Worm (Caenorhabditis elegans) whole organism, L3 larva: ENCODE data around the gene nas-29.

Experiments used
- ZK546.5 ChIP-seq: sonication (generic microtip); optimal IDR thresholded peaks from 2 replicates; lab custom pipeline; 2017; ENCODE audit warnings: missing biosample characterization, missing genetic modification characterization
- aly-2 ChIP-seq: fragments of 150-350 bp; optimal IDR thresholded peaks from 2 replicates; lab custom pipeline; 2014; ENCODE audit warnings: missing biosample characterization, missing genetic modification characterization
- ama-1 ChIP-seq: fragments of 150-350 bp; optimal IDR thresholded peaks from 2 replicates; lab custom pipeline; 2018
- ceh-16 ChIP-seq: sonication (generic microtip); optimal IDR thresholded peaks from 2 replicates; lab custom pipeline; 2017; ENCODE audit warnings: missing biosample characterization, missing genetic modification characterization
- ceh-28 ChIP-seq: fragments of 150-350 bp; optimal IDR thresholded peaks from 2 replicates; lab custom pipeline; 2014; ENCODE audit warnings: missing biosample characterization, missing genetic modification reagents, missing genetic modification characterization
- ceh-82 ChIP-seq: fragments of 150-350 bp; optimal IDR thresholded peaks from 2 replicates; lab custom pipeline; 2014; ENCODE audit warnings: missing biosample characterization, missing genetic modification characterization
- daf-12 ChIP-seq: fragments of 150-350 bp; optimal IDR thresholded peaks from 2 replicates; lab custom pipeline; 2014; ENCODE audit warnings: missing biosample characterization, missing genetic modification reagents, missing genetic modification characterization
- egl-27 ChIP-seq: sonication (generic microtip); optimal IDR thresholded peaks from 4 replicates; lab custom pipeline; 2017; ENCODE audit warnings: missing biosample characterization, missing genetic modification reagents, missing genetic modification characterization
- egl-5 ChIP-seq: fragments of 150-350 bp; optimal IDR thresholded peaks from 2 replicates; lab custom pipeline; 2017; ENCODE audit warnings: missing biosample characterization, missing genetic modification reagents, missing genetic modification characterization, inconsistent platforms
- elt-1 ChIP-seq: fragments of 150-350 bp; optimal IDR thresholded peaks from 2 replicates; lab custom pipeline; 2014; ENCODE audit warnings: missing biosample characterization, missing genetic modification characterization
- elt-2 ChIP-seq: sonication (generic microtip); optimal IDR thresholded peaks from 2 replicates; lab custom pipeline; 2016; ENCODE audit warnings: missing genetic modification reagents, mild to moderate bottlenecking, missing genetic modification characterization, missing compliant biosample characterization
- fkh-10 ChIP-seq: sonication (generic microtip); optimal IDR thresholded peaks from 2 replicates; lab custom pipeline; 2017; ENCODE audit warnings: missing biosample characterization, missing genetic modification reagents, missing genetic modification characterization
- fkh-2 ChIP-seq: fragments of 150-350 bp; optimal IDR thresholded peaks from 2 replicates; lab custom pipeline; 2014; ENCODE audit warnings: missing biosample characterization, missing genetic modification reagents, missing genetic modification characterization
- hmg-11 ChIP-seq: sonication (generic microtip); optimal IDR thresholded peaks from 2 replicates; lab custom pipeline; 2016; ENCODE audit warnings: missing genetic modification characterization, missing compliant biosample characterization
- jun-1 ChIP-seq: fragments of 150-350 bp; optimal IDR thresholded peaks from 2 replicates; lab custom pipeline; 2014; ENCODE audit warnings: missing biosample characterization, missing genetic modification reagents, missing genetic modification characterization
- lin-15B ChIP-seq: fragments of 150-350 bp; optimal IDR thresholded peaks from 2 replicates; lab custom pipeline; 2014; ENCODE audit warnings: missing biosample characterization, missing genetic modification characterization
- lin-39 ChIP-seq: fragments of 150-350 bp; optimal IDR thresholded peaks from 2 replicates; lab custom pipeline; 2018; ENCODE audit warnings: missing biosample characterization, missing genetic modification reagents, missing genetic modification characterization
- lsy-12 ChIP-seq: sonication (generic microtip); optimal IDR thresholded peaks from 2 replicates; lab custom pipeline; 2016; ENCODE audit warnings: mild to moderate bottlenecking, missing genetic modification characterization, missing compliant biosample characterization
- mdl-1 ChIP-seq: fragments of 150-350 bp; optimal IDR thresholded peaks from 2 replicates; lab custom pipeline; 2014; ENCODE audit warnings: missing biosample characterization, missing genetic modification characterization
- mml-1 ChIP-seq: fragments of 150-350 bp; sonication (generic microtip); optimal IDR thresholded peaks from 3 replicates; lab custom pipeline; 2014; ENCODE audit warnings: missing biosample characterization, missing genetic modification characterization
- nfya-1 ChIP-seq: sonication (generic microtip); optimal IDR thresholded peaks from 2 replicates; lab custom pipeline; 2017; ENCODE audit warnings: missing genetic modification characterization, mild to moderate bottlenecking, missing compliant biosample characterization, antibody characterized with exemption, moderate library complexity; ENCODE audit not compliant: insufficient read depth
- nhr-11 ChIP-seq: fragments of 150-350 bp; optimal IDR thresholded peaks from 2 replicates; lab custom pipeline; 2014; ENCODE audit warnings: missing biosample characterization, missing genetic modification characterization
- nhr-12 ChIP-seq: fragments of 150-350 bp; optimal IDR thresholded peaks from 2 replicates; lab custom pipeline; 2014; ENCODE audit warnings: missing biosample characterization, missing genetic modification characterization
- nhr-25 ChIP-seq: sonication (generic microtip); optimal IDR thresholded peaks from 2 replicates; lab custom pipeline; 2017; ENCODE audit warnings: missing biosample characterization, missing genetic modification characterization
- nhr-28 ChIP-seq: fragments of 150-350 bp; optimal IDR thresholded peaks from 2 replicates; lab custom pipeline; 2014; ENCODE audit warnings: missing biosample characterization, missing genetic modification characterization
- nhr-43 ChIP-seq: sonication (generic microtip); optimal IDR thresholded peaks from 2 replicates; lab custom pipeline; 2016; ENCODE audit warnings: mild to moderate bottlenecking, missing genetic modification characterization, missing compliant biosample characterization; ENCODE audit not compliant: poor library complexity, severe bottlenecking
- nhr-76 ChIP-seq: fragments of 150-350 bp; sonication (generic microtip); optimal IDR thresholded peaks from 5 replicates; lab custom pipeline; 2014; ENCODE audit warnings: missing biosample characterization, missing genetic modification characterization
- pha-4 ChIP-seq: fragments of 150-350 bp; optimal IDR thresholded peaks from 2 replicates; lab custom pipeline; 2014; ENCODE audit warnings: missing biosample characterization, missing genetic modification reagents, missing genetic modification characterization
- pqm-1 ChIP-seq: fragments of 150-350 bp; optimal IDR thresholded peaks from 2 replicates; lab custom pipeline; 2017; ENCODE audit warnings: missing biosample characterization, missing genetic modification characterization, inconsistent platforms
- skn-1 ChIP-seq: fragments of 150-350 bp; optimal IDR thresholded peaks from 2 replicates; lab custom pipeline; 2014; ENCODE audit warnings: missing biosample characterization, missing genetic modification characterization
- snpc-4 ChIP-seq: fragments of 150-350 bp; optimal IDR thresholded peaks from 2 replicates; lab custom pipeline; 2014; ENCODE audit warnings: missing biosample characterization, missing genetic modification characterization
- tbx-2 ChIP-seq: sonication (generic microtip); optimal IDR thresholded peaks from 2 replicates; lab custom pipeline; 2016; ENCODE audit warnings: mild to moderate bottlenecking, missing genetic modification characterization, missing compliant biosample characterization
- unc-62 ChIP-seq: fragments of 150-350 bp; sonication (generic microtip); optimal IDR thresholded peaks from 4 replicates; lab custom pipeline; 2014; ENCODE audit warnings: missing biosample characterization, missing genetic modification reagents, missing genetic modification characterization
- zag-1 ChIP-seq: fragments of 150-350 bp; optimal IDR thresholded peaks from 2 replicates; lab custom pipeline; 2014; ENCODE audit warnings: missing biosample characterization, missing genetic modification characterization
- ztf-11 ChIP-seq: fragments of 150-350 bp; optimal IDR thresholded peaks from 2 replicates; lab custom pipeline; 2014; ENCODE audit warnings: missing biosample characterization, missing genetic modification characterization
- ztf-4 ChIP-seq: fragments of 150-350 bp; optimal IDR thresholded peaks from 2 replicates; lab custom pipeline; 2014; ENCODE audit warnings: missing biosample characterization, missing genetic modification characterization

Gene nas-29

DNA sequence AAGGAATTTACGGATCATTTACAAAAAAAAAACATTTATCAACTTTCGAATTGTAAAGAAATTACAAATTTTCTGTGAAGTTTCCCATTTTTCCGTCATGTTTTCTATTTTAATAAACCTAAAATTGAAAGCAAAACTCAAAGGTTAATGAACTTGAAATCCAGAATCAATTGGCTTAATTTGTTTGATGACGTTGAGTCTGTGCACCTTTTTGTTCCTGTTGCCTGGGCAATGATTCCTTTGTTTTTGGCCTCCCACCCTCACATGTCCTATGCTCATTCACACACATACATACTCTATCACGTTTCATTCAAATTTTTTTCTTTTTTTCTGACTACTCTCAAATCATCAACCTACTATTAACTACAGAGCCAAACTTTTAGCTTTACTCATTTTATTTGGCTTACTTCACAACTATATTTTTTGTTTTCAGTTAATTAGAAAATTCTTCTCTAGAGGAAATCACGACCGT is 5.5 kb downstream of the nas-29 start, which contains the start of gene F58A6.2:
Gene F58A6.2, plus strand, starts transcription at position 422 of the 472 bp plus-strand sequence.
- no peak for TF ChIP-seq ceh-28
- TF ChIP-seq unc-62, result no peak
- no peak for TF ChIP-seq nhr-28 (tag; lab: Kevin White, UChicago)
- TF ChIP-seq snpc-4 (tag; lab: Kevin White, UChicago), result no peak
- no peak for TF ChIP-seq zag-1
- no peak for TF ChIP-seq nhr-76 (tag; lab: Kevin White, UChicago)
- no peak for TF ChIP-seq nfya-1 (tag; lab: Kevin White, UChicago)
- no peak for TF ChIP-seq pha-4 (tag; lab: Kevin White, UChicago)
- TF ChIP-seq mml-1 (tag; lab: Kevin White, UChicago), result no peak
- TF ChIP-seq lin-15B (tag; lab: Kevin White, UChicago), result no peak
- no peak for TF ChIP-seq skn-1
- no peak for TF ChIP-seq nhr-25 (tag; lab: Kevin White, UChicago)
- TF ChIP-seq egl-5 (tag; lab: Kevin White, UChicago), result no peak
- TF ChIP-seq nhr-12 (tag; lab: Kevin White, UChicago), result no peak
- TF ChIP-seq ama-1 (lab: Kevin White, UChicago), result no peak
- TF ChIP-seq ceh-16, result no peak

DNA sequence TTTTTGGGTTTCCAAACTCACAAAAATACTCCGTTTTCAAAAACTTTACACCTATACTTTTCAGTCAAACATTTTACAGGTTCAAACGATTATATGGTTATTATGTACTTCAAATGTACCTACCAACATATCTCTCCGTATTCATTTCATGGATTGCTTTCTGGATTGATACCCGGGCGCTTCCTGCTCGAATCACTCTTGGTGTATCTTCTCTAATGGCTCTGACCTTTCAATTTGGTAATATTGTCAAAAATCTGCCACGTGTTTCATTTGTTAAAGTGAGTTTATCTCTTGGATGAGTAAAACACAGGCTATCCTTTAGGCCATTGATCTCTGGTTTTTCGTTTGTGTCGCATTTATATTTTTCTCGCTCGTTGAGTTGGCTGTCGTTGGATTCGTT is 10.0 kb downstream of the nas-29 start:
- TF ChIP-seq fkh-10, result no peak
- TF ChIP-seq jun-1, result no peak
- TF ChIP-seq mdl-1 (tag; lab: Kevin White, UChicago), result no peak
- no peak for TF ChIP-seq unc-62
- no peak for TF ChIP-seq lsy-12

DNA sequence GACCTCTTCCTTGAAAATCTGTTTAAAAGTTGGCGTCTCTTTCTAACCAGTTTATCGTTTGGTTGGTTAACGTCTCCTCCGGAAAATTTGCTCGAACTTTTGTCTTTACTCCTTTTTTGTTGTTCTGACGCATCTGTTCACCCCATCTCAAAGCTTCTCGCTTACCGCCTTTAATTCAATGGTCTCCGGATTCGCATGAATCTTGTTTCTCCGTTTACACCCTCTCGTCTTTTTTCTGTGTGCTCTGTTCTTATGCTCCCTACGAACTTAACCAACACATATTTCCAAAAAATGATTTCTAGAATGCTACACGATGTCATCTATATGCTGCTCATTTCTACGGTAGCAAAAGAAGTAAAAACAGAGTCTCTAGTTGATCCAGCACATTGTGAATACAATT is 11.8 kb downstream of the nas-29 start, which contains the start of gene lgc-56:
Gene lgc-56, plus strand, starts transcription at position 301 of the 400 bp plus-strand sequence.
- TF ChIP-seq elt-1 (tag; lab: Kevin White, UChicago), result no peak
- no peak for TF ChIP-seq egl-27 (tag; lab: Kevin White, UChicago)
- no peak for TF ChIP-seq snpc-4 (tag; lab: Kevin White, UChicago)
- TF ChIP-seq zag-1, result no peak
- TF ChIP-seq jun-1, result no peak
- TF ChIP-seq fkh-10, result no peak
- TF ChIP-seq nhr-76 (tag; lab: Kevin White, UChicago), result no peak
- TF ChIP-seq unc-62, result no peak
- no peak for TF ChIP-seq nhr-43 (tag; lab: Kevin White, UChicago)
- no peak for TF ChIP-seq ceh-28
- TF ChIP-seq lin-39 (tag; lab: Kevin White, UChicago), result no peak
- no peak for TF ChIP-seq mml-1 (tag; lab: Kevin White, UChicago)
- no peak for TF ChIP-seq nhr-28 (tag; lab: Kevin White, UChicago)
- no peak for TF ChIP-seq ama-1 (lab: Kevin White, UChicago)
- no peak for TF ChIP-seq nhr-25 (tag; lab: Kevin White, UChicago)
- TF ChIP-seq ceh-82, result no peak
- TF ChIP-seq fkh-2, result no peak
- TF ChIP-seq ztf-4 (tag; lab: Kevin White, UChicago), result no peak
- no peak for TF ChIP-seq egl-5 (tag; lab: Kevin White, UChicago)
- no peak for TF ChIP-seq ZK546.5 (tag; lab: Kevin White, UChicago)
- TF ChIP-seq, all 47 proteins: peak for 0

DNA sequence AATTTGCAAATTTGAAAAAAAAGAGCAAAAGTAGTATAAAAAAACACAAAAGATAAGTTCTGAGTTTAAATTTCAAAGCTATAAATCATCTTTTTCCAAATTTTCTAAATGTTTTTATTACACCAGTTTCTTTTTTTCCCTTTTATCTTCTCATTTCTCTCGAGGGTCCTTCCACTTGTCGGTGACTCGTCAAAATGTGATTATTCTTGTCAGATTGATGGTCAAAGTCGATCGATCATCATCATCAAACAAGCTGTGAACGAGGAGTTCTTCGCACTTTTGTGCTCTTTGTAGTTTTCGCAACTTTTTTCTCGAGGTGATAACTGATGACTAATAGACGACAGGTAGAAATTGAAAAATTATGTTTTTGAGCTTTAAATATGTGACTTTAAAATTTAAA is 21.2 kb downstream of the nas-29 start:
- TF ChIP-seq unc-62 (peak; percentile 72), nhr-25 (tag; lab: Kevin White, UChicago) (no peak)

DNA sequence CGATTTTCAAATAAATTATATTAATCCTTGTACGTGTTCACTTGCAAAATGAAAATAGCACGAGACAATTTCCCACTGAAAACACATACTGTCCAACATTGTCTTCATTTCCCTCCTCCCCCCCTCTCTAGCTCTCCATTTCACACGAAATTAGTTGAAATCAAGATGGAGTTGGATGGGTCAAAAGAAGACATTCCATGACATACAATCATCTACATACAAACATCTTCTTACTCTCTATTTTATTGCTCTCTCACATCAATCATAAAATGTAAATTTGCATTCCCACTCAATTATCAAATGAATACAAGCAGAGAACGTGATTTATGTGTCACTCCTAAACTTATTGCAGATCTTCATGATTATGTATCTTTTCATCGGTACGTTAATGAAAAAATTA is 26.1 kb downstream of the nas-29 start, which contains the start of gene srsy-1:
Gene srsy-1, plus strand, starts transcription at position 301 of the 400 bp plus-strand sequence.
- TF ChIP-seq nhr-43 (tag; lab: Kevin White, UChicago), result no peak
- TF ChIP-seq nhr-11 (tag; lab: Kevin White, UChicago), result no peak
- TF ChIP-seq hmg-11 (tag; lab: Kevin White, UChicago), result no peak
- TF ChIP-seq pqm-1 (tag; lab: Kevin White, UChicago), result no peak
- TF ChIP-seq tbx-2 (tag; lab: Kevin White, UChicago), result no peak
- TF ChIP-seq elt-2 (tag; lab: Kevin White, UChicago), result no peak
- no peak for TF ChIP-seq nhr-28 (tag; lab: Kevin White, UChicago)
- TF ChIP-seq aly-2 (tag; lab: Kevin White, UChicago), result no peak
- no peak for TF ChIP-seq ztf-11
- TF ChIP-seq daf-12 (tag; lab: Kevin White, UChicago), result no peak
- TF ChIP-seq unc-62, result no peak
- no peak for TF ChIP-seq egl-27 (tag; lab: Kevin White, UChicago)
